Fruit fly (Drosophila melanogaster) whole organism, embryonic: ENCODE results near the gene CG31087.

Experiments used
- BEAF-32 ChIP-seq: fragments of 200-800 bp; sonication (Bioruptor generic); optimal IDR thresholded peaks from 3 replicates; lab custom pipeline; 2017; ENCODE audit warnings: missing biosample characterization, missing genetic modification characterization, mild to moderate bottlenecking, moderate library complexity, missing genetic modification reagents
- Bdp1 ChIP-seq: fragments of 200-800 bp; sonication (Bioruptor generic); optimal IDR thresholded peaks from 3 replicates; lab custom pipeline; 2016; ENCODE audit warnings: missing biosample characterization, missing genetic modification characterization
- Bgb ChIP-seq: fragments of 200-800 bp; sonication (Bioruptor generic); IDR thresholded peaks from 2 replicates; pipeline ENCODE4 v1.3.6; 2022; ENCODE audit warnings: missing biosample characterization, missing genetic modification characterization; ENCODE audit not compliant: partially characterized antibody
- CG11560 ChIP-seq: fragments of 200-800 bp; sonication (Bioruptor generic); IDR thresholded peaks from 3 replicates; pipeline ENCODE4 v1.3.6; 2022; ENCODE audit warnings: missing biosample characterization, missing genetic modification characterization
- CG13287 ChIP-seq: fragments of 200-800 bp; sonication (Bioruptor generic); IDR thresholded peaks from 2 replicates; pipeline ENCODE4 v1.3.6; 2022; ENCODE audit warnings: missing biosample characterization, missing genetic modification characterization; ENCODE audit not compliant: partially characterized antibody
- CG14860 ChIP-seq: fragments of 200-800 bp; sonication (Bioruptor generic); IDR thresholded peaks from 3 replicates; pipeline ENCODE4 v1.3.6; 2022; ENCODE audit warnings: missing biosample characterization, missing genetic modification characterization; ENCODE audit not compliant: partially characterized antibody
- CG15514 ChIP-seq: fragments of 200-800 bp; sonication (Bioruptor generic); optimal IDR thresholded peaks from 3 replicates; lab custom pipeline; 2017; ENCODE audit warnings: missing biosample characterization, missing genetic modification characterization, mild to moderate bottlenecking, moderate library complexity, missing genetic modification reagents
- CG17802 ChIP-seq: fragments of 200-800 bp; sonication (Bioruptor generic); optimal IDR thresholded peaks from 2 replicates; lab custom pipeline; 2018; ENCODE audit warnings: missing biosample characterization, mild to moderate bottlenecking, missing genetic modification characterization, moderate library complexity
- CG2120 ChIP-seq: fragments of 200-800 bp; sonication (Bioruptor generic); optimal IDR thresholded peaks from 3 replicates; lab custom pipeline; 2016; ENCODE audit warnings: missing biosample characterization, missing genetic modification characterization
- CG30020 ChIP-seq: fragments of 200-800 bp; optimal IDR thresholded peaks from 2 replicates; lab custom pipeline; 2019; ENCODE audit warnings: missing biosample characterization, mild to moderate bottlenecking, missing genetic modification characterization, moderate library complexity
- CG30403 ChIP-seq: fragments of 200-800 bp; sonication (Bioruptor generic); optimal IDR thresholded peaks from 3 replicates; lab custom pipeline; 2016; ENCODE audit warnings: missing biosample characterization, missing genetic modification characterization
- CG34422 ChIP-seq: fragments of 200-800 bp; sonication (Bioruptor generic); IDR thresholded peaks from 3 replicates; pipeline ENCODE4 v1.3.6; 2022; ENCODE audit warnings: missing biosample characterization, missing genetic modification characterization
- CG3726 ChIP-seq: fragments of 200-800 bp; sonication (Bioruptor generic); IDR thresholded peaks from 3 replicates; pipeline ENCODE4, ENCODE4 v1.3.6; 2022; ENCODE audit warnings: missing biosample characterization, missing genetic modification characterization
- CG3847 ChIP-seq: fragments of 200-800 bp; sonication (Bioruptor generic); IDR thresholded peaks from 2 replicates; pipeline ENCODE4 v1.3.6; 2022; ENCODE audit warnings: missing biosample characterization, missing genetic modification characterization
- CG6272 ChIP-seq: fragments of 200-800 bp; sonication (Bioruptor generic); IDR thresholded peaks from 2 replicates; pipeline ENCODE4 v1.3.6; 2022; ENCODE audit warnings: missing biosample characterization, missing genetic modification characterization
- CHES-1-like ChIP-seq: fragments of 200-800 bp; sonication (Bioruptor generic); optimal IDR thresholded peaks from 2 replicates; lab custom pipeline; 2016; ENCODE audit warnings: missing biosample characterization, missing genetic modification characterization
- CrebB ChIP-seq: fragments of 200-800 bp; sonication (Bioruptor generic); optimal IDR thresholded peaks from 3 replicates; lab custom pipeline; 2018; ENCODE audit warnings: missing biosample characterization, mild to moderate bottlenecking, missing genetic modification characterization
- D ChIP-seq, 2 experiments: fragments of 200-800 bp in 1 of 2; fragments of >200 bp in 1 of 2; sonication (Bioruptor generic) in 1 of 2; optimal IDR thresholded peaks; 2 replicates in 1 of 2; 3 replicates in 1 of 2; lab custom pipeline; 2017; ENCODE audit warnings: mild to moderate bottlenecking in 1 of 2, missing biosample characterization in 1 of 2, missing genetic modification characterization in 1 of 2, missing genetic modification reagents in 1 of 2
- Dbx ChIP-seq: fragments of 200-800 bp; sonication (Bioruptor generic); IDR thresholded peaks from 3 replicates; pipeline ENCODE4 v1.3.6; 2022; ENCODE audit warnings: missing biosample characterization, missing genetic modification characterization
- Dek ChIP-seq: fragments of 200-800 bp; sonication (Bioruptor generic); optimal IDR thresholded peaks from 3 replicates; lab custom pipeline; 2019; ENCODE audit warnings: missing biosample characterization, mild to moderate bottlenecking, missing genetic modification characterization, moderate library complexity
- Dref ChIP-seq: fragments of 200-800 bp; sonication (Bioruptor generic); IDR thresholded peaks from 2 replicates; pipeline ENCODE4 v1.3.6; 2022; ENCODE audit warnings: missing biosample characterization, missing genetic modification characterization
- Eip74EF ChIP-seq, 2 experiments: fragments of 200-800 bp in 1 of 2; fragments of >200 bp in 1 of 2; sonication (Bioruptor generic) in 1 of 2; optimal IDR thresholded peaks; 2 replicates each; lab custom pipeline; 2017 to 2019; ENCODE audit warnings: missing biosample characterization in 2 of 2, missing genetic modification characterization in 2 of 2, mild to moderate bottlenecking in 1 of 2, moderate library complexity in 1 of 2
- HmgZ ChIP-seq: fragments of 200-800 bp; sonication (Bioruptor generic); optimal IDR thresholded peaks from 2 replicates; lab custom pipeline; 2018; ENCODE audit warnings: missing biosample characterization, mild to moderate bottlenecking, missing genetic modification characterization
- Lpt ChIP-seq: fragments of >200 bp; optimal IDR thresholded peaks from 2 replicates; lab custom pipeline; 2018; ENCODE audit warnings: missing biosample characterization, missing genetic modification characterization
- Max ChIP-seq: fragments of 200-800 bp; sonication (Bioruptor generic); optimal IDR thresholded peaks from 2 replicates; lab custom pipeline; 2016; ENCODE audit warnings: missing biosample characterization, mild to moderate bottlenecking, missing genetic modification characterization
- PHDP ChIP-seq: fragments of 200-800 bp; sonication (Bioruptor generic); optimal IDR thresholded peaks from 3 replicates; lab custom pipeline; 2018; ENCODE audit warnings: missing biosample characterization, mild to moderate bottlenecking, missing genetic modification characterization, moderate library complexity
- Side ChIP-seq: fragments of 200-800 bp; sonication (Bioruptor generic); optimal IDR thresholded peaks from 2 replicates; lab custom pipeline; 2016; ENCODE audit warnings: missing biosample characterization, missing genetic modification characterization
- Stat92E ChIP-seq, 3 experiments: fragments of >200 bp in 2 of 3; fragments of 200-800 bp in 1 of 3; sonication (Bioruptor generic) in 1 of 3; optimal IDR thresholded peaks; 2 replicates each; lab custom pipeline; 2017 to 2019; ENCODE audit warnings: missing biosample characterization in 3 of 3, missing genetic modification characterization in 3 of 3, mild to moderate bottlenecking in 1 of 3, moderate library complexity in 1 of 3
- Tbp ChIP-seq: fragments of >200 bp; optimal IDR thresholded peaks from 2 replicates; lab custom pipeline; 2018; ENCODE audit warnings: missing biosample characterization, missing genetic modification characterization
- Xbp1 ChIP-seq: fragments of 200-800 bp; sonication (Bioruptor generic); optimal IDR thresholded peaks from 3 replicates; lab custom pipeline; 2016; ENCODE audit warnings: missing biosample characterization, mild to moderate bottlenecking, missing genetic modification characterization
- Xrp1 ChIP-seq: fragments of 200-800 bp; sonication (Bioruptor generic); IDR thresholded peaks from 2 replicates; pipeline ENCODE4 v1.3.6; 2022; ENCODE audit warnings: missing biosample characterization, missing genetic modification characterization
- bowl ChIP-seq: fragments of 200-800 bp; sonication (Bioruptor generic); IDR thresholded peaks from 2 replicates; pipeline ENCODE4 v1.3.6; 2022; ENCODE audit warnings: missing biosample characterization, missing genetic modification characterization
- corto ChIP-seq: fragments of 200-800 bp; sonication (Bioruptor generic); optimal IDR thresholded peaks from 2 replicates; lab custom pipeline; 2016; ENCODE audit warnings: missing biosample characterization, mild to moderate bottlenecking, missing genetic modification characterization, moderate library complexity
- crp ChIP-seq, 2 experiments: fragments of 200-800 bp; sonication (Bioruptor generic); optimal IDR thresholded peaks; 2 replicates in 1 of 2; 3 replicates in 1 of 2; lab custom pipeline; 2017; ENCODE audit warnings: missing biosample characterization in 2 of 2, missing genetic modification characterization in 2 of 2, mild to moderate bottlenecking in 1 of 2, moderate library complexity in 1 of 2
- da ChIP-seq: fragments of 200-800 bp; sonication (Bioruptor generic); optimal IDR thresholded peaks from 2 replicates; lab custom pipeline; 2016; ENCODE audit warnings: missing biosample characterization, missing genetic modification characterization
- ham ChIP-seq: fragments of 200-800 bp; sonication (Bioruptor generic); IDR thresholded peaks from 2 replicates; pipeline ENCODE4 v1.3.6; 2022; ENCODE audit warnings: missing biosample characterization, missing genetic modification characterization
- hbn ChIP-seq: fragments of 200-800 bp; sonication (Bioruptor generic); IDR thresholded peaks from 2 replicates; pipeline ENCODE4 v1.3.6; 2022; ENCODE audit warnings: missing biosample characterization, missing genetic modification characterization; ENCODE audit not compliant: partially characterized antibody
- kah ChIP-seq: fragments of 200-800 bp; sonication (Bioruptor generic); optimal IDR thresholded peaks from 2 replicates; lab custom pipeline; 2018; ENCODE audit warnings: missing biosample characterization, mild to moderate bottlenecking, missing genetic modification characterization
- kay ChIP-seq: fragments of 200-800 bp; sonication (Bioruptor generic); optimal IDR thresholded peaks from 2 replicates; lab custom pipeline; 2016; ENCODE audit warnings: missing biosample characterization, missing genetic modification characterization
- maf-S ChIP-seq: fragments of 200-800 bp; sonication (Bioruptor generic); optimal IDR thresholded peaks from 2 replicates; lab custom pipeline; 2016; ENCODE audit warnings: missing biosample characterization, missing genetic modification characterization
- mld ChIP-seq: fragments of 200-800 bp; sonication (Bioruptor generic); IDR thresholded peaks from 3 replicates; pipeline ENCODE4 v1.3.6; 2022; ENCODE audit warnings: missing biosample characterization, missing genetic modification characterization; ENCODE audit not compliant: partially characterized antibody
- row ChIP-seq: fragments of 200-800 bp; sonication (Bioruptor generic); IDR thresholded peaks from 3 replicates; pipeline ENCODE4 v1.3.6; 2022; ENCODE audit warnings: missing biosample characterization, missing genetic modification characterization
- scrt ChIP-seq: fragments of 200-800 bp; sonication (Bioruptor generic); optimal IDR thresholded peaks from 2 replicates; lab custom pipeline; 2018; ENCODE audit warnings: missing biosample characterization, mild to moderate bottlenecking, missing genetic modification characterization, moderate library complexity
- sens ChIP-seq: fragments of 200-800 bp; sonication (Bioruptor generic); peaks from one replicate; lab custom pipeline; 2016; ENCODE audit warnings: missing biosample characterization, missing genetic modification characterization
- sna ChIP-seq: fragments of 200-800 bp; sonication (Bioruptor generic); IDR thresholded peaks from 2 replicates; pipeline ENCODE4 v1.3.6; 2022; ENCODE audit warnings: missing biosample characterization, missing genetic modification characterization; ENCODE audit not compliant: partially characterized antibody
- ssp ChIP-seq: fragments of 200-800 bp; sonication (Bioruptor generic); IDR thresholded peaks from 2 replicates; pipeline ENCODE4 v1.3.6; 2022; ENCODE audit warnings: missing biosample characterization, missing genetic modification characterization
- stc ChIP-seq: fragments of 200-800 bp; sonication (Bioruptor generic); IDR thresholded peaks from 2 replicates; pipeline ENCODE4 v1.3.6; 2022; ENCODE audit warnings: missing biosample characterization, missing genetic modification characterization
- trem ChIP-seq: fragments of 200-800 bp; optimal IDR thresholded peaks from 3 replicates; lab custom pipeline; 2019; ENCODE audit warnings: missing biosample characterization, mild to moderate bottlenecking, missing genetic modification characterization, moderate library complexity

The CG31087 gene

DNA sequence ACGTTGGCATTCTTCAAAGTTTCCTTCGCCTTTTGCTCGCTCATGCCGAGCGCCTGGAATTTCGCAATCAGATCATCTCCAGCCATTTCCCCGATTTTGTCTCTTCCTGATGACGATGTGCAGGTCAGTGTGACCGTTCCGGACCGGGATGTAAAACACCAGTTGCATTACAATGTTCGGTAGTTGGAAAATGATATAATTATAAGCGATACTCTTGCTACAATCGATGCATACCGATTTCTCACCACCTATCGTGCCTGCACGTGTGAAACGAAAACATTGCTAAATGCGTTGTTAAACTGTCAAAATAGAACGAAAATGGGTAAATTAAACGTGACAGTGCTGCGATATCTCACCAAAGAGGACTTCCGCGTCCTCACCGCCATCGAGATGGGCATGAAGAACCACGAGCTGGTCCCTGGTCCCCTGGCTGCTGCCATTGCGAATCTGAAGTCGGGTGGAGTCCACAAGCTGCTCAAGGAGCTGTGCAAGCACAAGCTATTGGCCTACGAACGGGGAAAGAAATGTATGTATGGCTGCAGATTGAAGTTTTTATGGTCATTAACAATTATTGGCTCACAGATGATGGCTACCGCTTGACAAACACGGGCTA, 47.9 kb downstream of the CG31087 start, which contains the start of the genes GlnRS and RIOK2 (continued):
- peak; percentile 97 for TF ChIP-seq BEAF-32 (GFP tag; lab: Kevin White, UChicago)
- peak; percentile 71 for TF ChIP-seq sens (GFP tag; lab: Kevin White, UChicago)
- TF ChIP-seq CG13287: peak; percentile 99
- TF ChIP-seq Side (GFP tag; lab: Kevin White, UChicago): peak; percentile 34
- TF ChIP-seq kah: peak; percentile 44
- TF ChIP-seq D (optimal IDR thresholded peaks at IDR 0.05; lab: Kevin White, UChicago): peak; percentile 24
- no peak for TF ChIP-seq D (GFP tag; optimal IDR thresholded peaks at IDR 0.05; lab: Kevin White, UChicago)
- TF ChIP-seq ssp (GFP tag; lab: Robert Waterston, UW): peak; percentile 100
- TF ChIP-seq CG3847 (GFP tag; lab: Robert Waterston, UW): peak; percentile 45; the same call in 1 of the 2 replicates
- peak in 1 of 2 experiments; percentile 63 for TF ChIP-seq crp (GFP tag; optimal IDR thresholded peaks at IDR 0.05; lab: Kevin White, UChicago)
- TF ChIP-seq scrt (GFP tag; lab: Kevin White, UChicago): peak; percentile 95
- 0 out of 2 replicates have a peak, but pooled peaks have one; percentile 15 for TF ChIP-seq Xrp1
- peak; percentile 88 for TF ChIP-seq Dref (GFP tag; lab: Robert Waterston, UW)
- peak; percentile 74 for TF ChIP-seq row (GFP tag; lab: Robert Waterston, UW)
- TF ChIP-seq Xbp1 (GFP tag; lab: Kevin White, UChicago): peak; percentile 20
- peak; percentile 6 for TF ChIP-seq CG30403 (GFP tag; lab: Kevin White, UChicago)
- TF ChIP-seq CG3726 (GFP tag; lab: Robert Waterston, UW): no peak
- TF ChIP-seq CG6272 (GFP tag; lab: Robert Waterston, UW): no peak
- TF ChIP-seq CG2120: peak; percentile 2
- peak; percentile 83 for TF ChIP-seq CG15514 (GFP tag; lab: Kevin White, UChicago)
- peak; percentile 94 for TF ChIP-seq CG30020 (tag; lab: Kevin White, UChicago)
- TF ChIP-seq ham: no peak
- peak; percentile 91 for TF ChIP-seq mld (GFP tag; lab: Robert Waterston, UW)
- no peak for TF ChIP-seq da (GFP tag; lab: Kevin White, UChicago)
- no peak for TF ChIP-seq Dek
- no peak for TF ChIP-seq Bdp1 (GFP tag; lab: Kevin White, UChicago)
- TF ChIP-seq Tbp: peak; percentile 12
- peak; percentile 93 for TF ChIP-seq sna (GFP tag; lab: Robert Waterston, UW)
- TF ChIP-seq CrebB (tag; lab: Kevin White, UChicago): peak; percentile 11
- peak; percentile 85; the same call in 2 of the 3 replicates for TF ChIP-seq CG34422 (GFP tag; lab: Robert Waterston, UW)
- peak; percentile 97 for TF ChIP-seq hbn (GFP tag; lab: Robert Waterston, UW)
- peak; percentile 60; the same call in 2 of the 3 replicates for TF ChIP-seq Dbx
- no peak for TF ChIP-seq stc (GFP tag; lab: Robert Waterston, UW)
- TF ChIP-seq maf-S (GFP tag; lab: Kevin White, UChicago): no peak
- TF ChIP-seq corto: no peak
- TF ChIP-seq kay (GFP tag; lab: Kevin White, UChicago): peak; percentile 68
- TF ChIP-seq Eip74EF (GFP tag; optimal IDR thresholded peaks at IDR 0.05; lab: Kevin White, UChicago): peak in 1 of 2 experiments; percentile 59
- peak; percentile 98 for TF ChIP-seq Bgb (GFP tag; lab: Robert Waterston, UW)
- TF ChIP-seq trem: peak; percentile 81
- peak; percentile 97 for TF ChIP-seq Max
- peak in 1 of 3 experiments; percentile 12 for TF ChIP-seq Stat92E (GFP tag; optimal IDR thresholded peaks at IDR 0.05; lab: Kevin White, UChicago)
- TF ChIP-seq CG17802 (tag; lab: Kevin White, UChicago): peak; percentile 92
- TF ChIP-seq CG14860 (GFP tag; lab: Robert Waterston, UW): peak; percentile 85
- TF ChIP-seq CG11560 (tag; lab: Robert Waterston, UW): no peak
- TF ChIP-seq bowl (GFP tag; lab: Robert Waterston, UW): no peak
- TF ChIP-seq PHDP (tag; lab: Kevin White, UChicago): no peak
- peak; percentile 86 for TF ChIP-seq HmgZ (tag; lab: Kevin White, UChicago)
- peak; percentile 64 for TF ChIP-seq CHES-1-like (GFP tag; lab: Kevin White, UChicago)
- no peak for TF ChIP-seq Lpt (GFP tag; lab: Kevin White, UChicago)
